Fruit fly (Drosophila melanogaster): ENCODE data around the gene CG10340.
A peak's percentile ranks its signal among the peaks of the same experiment; 100 is the strongest.

Gene CG10340

dm6 chr3R:16655000-16655493, 40.9 kb upstream of the CG10340 start (continued):
- TF ChIP-seq CG12219 (GFP tag; optimal IDR thresholded peaks at IDR 0.05) (no peak), bbx (GFP tag; IDR thresholded peaks at IDR 0.05; ENCODE audit: partially characterized antibody) (no peak), en (GFP tag; optimal IDR thresholded peaks at IDR 0.05) (no peak), ssp (GFP tag; IDR thresholded peaks at IDR 0.05) (no peak), Stat92E (GFP tag; optimal IDR thresholded peaks at IDR 0.05) (peak in 1 of 3 experiments; percentile 66), unpg (GFP tag; optimal IDR thresholded peaks at IDR 0.05) (no peak), CG12299 (tag; optimal IDR thresholded peaks at IDR 0.05) (peak; percentile 40), D19B (GFP tag; optimal IDR thresholded peaks at IDR 0.05) (no peak), Side (GFP tag; optimal IDR thresholded peaks at IDR 0.05) (no peak), CG6272 (GFP tag; IDR thresholded peaks at IDR 0.05) (no peak), Hsf (GFP tag; optimal IDR thresholded peaks at IDR 0.05) (no peak), dm (GFP tag; optimal IDR thresholded peaks at IDR 0.05) (no peak), Ada2b (GFP tag; IDR thresholded peaks at IDR 0.05) (no peak), CG18764 (GFP tag; optimal IDR thresholded peaks at IDR 0.05) (no peak), CG3281 (GFP tag; optimal IDR thresholded peaks at IDR 0.05) (no peak), CG10543 (GFP tag; optimal IDR thresholded peaks at IDR 0.05) (no peak), Eip74EF (GFP tag; optimal IDR thresholded peaks at IDR 0.05) (peak in 1 of 2 experiments; percentile 75), org-1 (GFP tag; optimal IDR thresholded peaks at IDR 0.05) (no peak), Blimp-1 (GFP tag; optimal IDR thresholded peaks at IDR 0.05) (peak; percentile 19), Med (GFP tag) (no peak), CG3847 (GFP tag; IDR thresholded peaks at IDR 0.05) (no peak), CG2116 (GFP tag; optimal IDR thresholded peaks at IDR 0.05) (no peak), gro (GFP tag; optimal IDR thresholded peaks at IDR 0.05) (no peak), CG2889 (GFP tag; IDR thresholded peaks at IDR 0.05) (no peak), pros (GFP tag; optimal IDR thresholded peaks at IDR 0.05) (no peak), grau (tag; optimal IDR thresholded peaks at IDR 0.05) (no peak), CG4730 (GFP tag; IDR thresholded peaks at IDR 0.05) (no peak), CoRest (tag; optimal IDR thresholded peaks at IDR 0.05) (no peak), HLHmδ (GFP tag; optimal IDR thresholded peaks at IDR 0.05) (no peak), CG6813 (GFP tag; optimal IDR thresholded peaks at IDR 0.05) (no peak), CG30403 (GFP tag; optimal IDR thresholded peaks at IDR 0.05) (no peak), CG4328 (GFP tag; optimal IDR thresholded peaks at IDR 0.05) (peak; percentile 39), vvl (GFP tag; IDR thresholded peaks at IDR 0.05) (no peak), dimm (GFP tag; IDR thresholded peaks at IDR 0.05) (no peak), klu (GFP tag; IDR thresholded peaks at IDR 0.05) (no peak), sens (GFP tag) (no peak), CG33557 (GFP tag; optimal IDR thresholded peaks at IDR 0.05) (peak; percentile 49), CG8388 (GFP tag; optimal IDR thresholded peaks at IDR 0.05) (no peak), chinmo (GFP tag; IDR thresholded peaks at IDR 0.05; ENCODE audit: partially characterized antibody) (no peak), sd (tag; optimal IDR thresholded peaks at IDR 0.05) (no peak), mirr (GFP tag; optimal IDR thresholded peaks at IDR 0.05) (peak; percentile 47), Hmx (GFP tag; optimal IDR thresholded peaks at IDR 0.05) (no peak), Hr39 (optimal IDR thresholded peaks at IDR 0.05) (no peak), CG5245 (GFP tag; optimal IDR thresholded peaks at IDR 0.05) (no peak), CG34376 (GFP tag; optimal IDR thresholded peaks at IDR 0.05) (peak; percentile 33), fd3F (GFP tag; optimal IDR thresholded peaks at IDR 0.05) (peak; percentile 17), CG42726 (GFP tag; IDR thresholded peaks at IDR 0.05; ENCODE audit: partially characterized antibody) (no peak), Gsc (GFP tag; IDR thresholded peaks at IDR 0.05) (no peak), kah (GFP tag; optimal IDR thresholded peaks at IDR 0.05) (no peak), pfk (GFP tag; optimal IDR thresholded peaks at IDR 0.05) (peak; percentile 20)

Data from whole organism, embryonic.